Worm (Caenorhabditis elegans): ENCODE data around the gene T01D1.3.

DNA sequence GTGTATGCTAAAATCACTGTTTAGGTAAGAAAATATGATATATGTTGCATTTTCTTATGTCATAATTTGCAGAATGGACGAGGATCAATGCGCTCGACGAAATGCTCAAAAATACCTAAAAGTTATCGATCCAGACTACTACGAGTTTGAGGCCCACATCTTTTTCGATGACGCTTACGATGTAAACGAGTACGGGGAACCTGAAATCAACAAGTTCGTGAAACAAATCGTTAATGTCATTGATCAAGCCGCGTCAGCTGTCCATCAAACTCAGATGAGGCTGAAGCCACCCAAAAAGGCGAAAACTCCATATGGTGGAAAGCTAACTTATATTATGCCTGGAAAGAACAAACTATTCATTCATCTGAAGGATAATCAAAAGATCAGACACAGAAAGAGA is 32.3 kb upstream of the T01D1.3 start:
- TF ChIP-seq lin-15B (tag; optimal IDR thresholded peaks at IDR 0.05) (no peak), aha-1 (tag; optimal IDR thresholded peaks at IDR 0.05) (no peak), ama-1 (optimal IDR thresholded peaks at IDR 0.05) (no peak), aly-2 (tag; optimal IDR thresholded peaks at IDR 0.05) (no peak), pqm-1 (tag; optimal IDR thresholded peaks at IDR 0.05) (no peak), isw-1 (GFP tag; IDR thresholded peaks at IDR 0.05) (no peak)

Measured in whole organism, L1 larva.